Worm (Caenorhabditis elegans) whole organism, L3 larva: Measurements from ENCODE around the gene srh-180.

ENCODE experiments used
- R02D3.7 ChIP-seq: fragments of 150-350 bp; optimal IDR thresholded peaks from 2 replicates; lab custom pipeline; 2014; ENCODE audit warnings: missing biosample characterization, missing genetic modification characterization
- ZK546.5 ChIP-seq: sonication (generic microtip); optimal IDR thresholded peaks from 2 replicates; lab custom pipeline; 2017; ENCODE audit warnings: missing biosample characterization, missing genetic modification characterization
- ceh-9 ChIP-seq: sonication (generic microtip); optimal IDR thresholded peaks from 2 replicates; lab custom pipeline; 2018; ENCODE audit warnings: missing biosample characterization, missing genetic modification characterization
- daf-12 ChIP-seq: fragments of 150-350 bp; optimal IDR thresholded peaks from 2 replicates; lab custom pipeline; 2014; ENCODE audit warnings: missing biosample characterization, missing genetic modification reagents, missing genetic modification characterization
- egl-5 ChIP-seq: fragments of 150-350 bp; optimal IDR thresholded peaks from 2 replicates; lab custom pipeline; 2017; ENCODE audit warnings: missing biosample characterization, missing genetic modification reagents, missing genetic modification characterization, inconsistent platforms
- elt-1 ChIP-seq: fragments of 150-350 bp; optimal IDR thresholded peaks from 2 replicates; lab custom pipeline; 2014; ENCODE audit warnings: missing biosample characterization, missing genetic modification characterization
- jun-1 ChIP-seq: fragments of 150-350 bp; optimal IDR thresholded peaks from 2 replicates; lab custom pipeline; 2014; ENCODE audit warnings: missing biosample characterization, missing genetic modification reagents, missing genetic modification characterization
- nhr-11 ChIP-seq: fragments of 150-350 bp; optimal IDR thresholded peaks from 2 replicates; lab custom pipeline; 2014; ENCODE audit warnings: missing biosample characterization, missing genetic modification characterization
- nhr-23 ChIP-seq: fragments of 150-350 bp; optimal IDR thresholded peaks from 2 replicates; lab custom pipeline; 2014; ENCODE audit warnings: missing biosample characterization, missing genetic modification reagents, missing genetic modification characterization
- pha-4 ChIP-seq: fragments of 150-350 bp; optimal IDR thresholded peaks from 2 replicates; lab custom pipeline; 2014; ENCODE audit warnings: missing biosample characterization, missing genetic modification reagents, missing genetic modification characterization
- pqm-1 ChIP-seq: fragments of 150-350 bp; optimal IDR thresholded peaks from 2 replicates; lab custom pipeline; 2017; ENCODE audit warnings: missing biosample characterization, missing genetic modification characterization, inconsistent platforms
- snpc-4 ChIP-seq: fragments of 150-350 bp; optimal IDR thresholded peaks from 2 replicates; lab custom pipeline; 2014; ENCODE audit warnings: missing biosample characterization, missing genetic modification characterization
- unc-39 ChIP-seq: sonication (generic microtip); optimal IDR thresholded peaks from 4 replicates; lab custom pipeline; 2017; ENCODE audit warnings: missing biosample characterization, missing genetic modification characterization

DNA sequence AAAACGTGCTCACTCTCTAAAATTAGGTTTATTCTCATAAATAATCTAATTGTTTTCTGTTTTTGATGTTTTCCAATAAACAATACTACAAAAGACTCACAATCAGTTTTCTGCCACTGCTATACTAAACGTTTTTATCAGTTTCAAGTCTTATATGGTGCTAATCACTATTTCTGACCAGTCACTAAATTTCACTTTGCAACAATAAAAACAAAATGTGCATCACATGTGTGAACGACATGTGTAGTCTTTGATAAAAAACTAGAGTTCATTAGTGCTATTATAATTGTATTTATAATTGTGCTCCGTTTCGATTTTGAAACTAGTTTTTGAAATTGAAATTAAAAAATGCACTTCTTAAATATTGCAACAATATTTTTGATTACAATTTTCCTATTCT, 39.4 kb upstream of the srh-180 start, which contains the start of gene cyp-37B1:
- no peak for TF ChIP-seq daf-12 (tag; lab: Kevin White, UChicago)
- TF ChIP-seq nhr-23 (tag; lab: Kevin White, UChicago) = no peak
- TF ChIP-seq egl-5 (tag; lab: Kevin White, UChicago) = no peak
- no peak for TF ChIP-seq ceh-9 (tag; lab: Kevin White, UChicago)
- no peak for TF ChIP-seq ZK546.5 (tag; lab: Kevin White, UChicago)
- TF ChIP-seq jun-1 (tag; lab: Kevin White, UChicago) = peak; percentile 10
- TF ChIP-seq unc-39 (tag; lab: Kevin White, UChicago) = no peak
- TF ChIP-seq snpc-4 (tag; lab: Kevin White, UChicago) = no peak
- TF ChIP-seq nhr-11 (tag; lab: Kevin White, UChicago) = no peak
- peak; percentile 97 for TF ChIP-seq pqm-1 (tag; lab: Kevin White, UChicago)
- peak; percentile 73 for TF ChIP-seq pha-4 (tag; lab: Kevin White, UChicago)
- no peak for TF ChIP-seq R02D3.7 (tag; lab: Kevin White, UChicago)
- TF ChIP-seq elt-1 (tag; lab: Kevin White, UChicago) = no peak
